Worm (Caenorhabditis elegans): ENCODE data around the gene srsx-40.

Gene srsx-40

ce11 chrV:7744068-7744467 lies 40.6 kb upstream of the srsx-40 start:
- TF ChIP-seq nfya-1 (tag; optimal IDR thresholded peaks at IDR 0.05), result no peak
- TF ChIP-seq ref-2 (tag; optimal IDR thresholded peaks at IDR 0.05), result no peak
- TF ChIP-seq rnt-1 (tag; optimal IDR thresholded peaks at IDR 0.05), result no peak
- no peak for TF ChIP-seq hlh-8 (tag; optimal IDR thresholded peaks at IDR 0.05)
- TF ChIP-seq unc-55 (GFP tag; optimal IDR thresholded peaks at IDR 0.05), result no peak
- no peak for TF ChIP-seq elt-2 (tag; optimal IDR thresholded peaks at IDR 0.05)
- TF ChIP-seq mec-3 (tag; optimal IDR thresholded peaks at IDR 0.05; ENCODE audit: borderline replicate concordance), result no peak
- TF ChIP-seq sox-4 (tag; optimal IDR thresholded peaks at IDR 0.05), result no peak
- TF ChIP-seq pros-1 (tag; optimal IDR thresholded peaks at IDR 0.05), result no peak

- no peak for TF ChIP-seq hlh-13 (GFP tag; optimal IDR thresholded peaks at IDR 0.05)
These were observed 39.1 kb upstream of the srsx-40 start, which contains the start of gene fbxl-5 for ce11 chrV:7742485-7742959. TSS of gene fbxl-5 (plus strand) at chrV:7742909.

ce11 chrV:7741918-7742317 lies 38.5 kb upstream of the srsx-40 start:
- TF ChIP-seq pat-9 (tag; optimal IDR thresholded peaks at IDR 0.05), result no peak

ce11 chrV:7739949-7740348 lies 36.5 kb upstream of the srsx-40 start:
- TF ChIP-seq rnt-1 (tag; optimal IDR thresholded peaks at IDR 0.05), result no peak
- TF ChIP-seq tbx-7 (tag; optimal IDR thresholded peaks at IDR 0.05), result no peak
- no peak for TF ChIP-seq pqm-1 (tag; optimal IDR thresholded peaks at IDR 0.05)
- no peak for TF ChIP-seq unc-42 (tag; optimal IDR thresholded peaks at IDR 0.05)
- TF ChIP-seq ttx-3 (tag; optimal IDR thresholded peaks at IDR 0.05), result no peak
- TF ChIP-seq ztf-16 (tag; optimal IDR thresholded peaks at IDR 0.05), result no peak
- no peak for TF ChIP-seq ceh-18 (tag; optimal IDR thresholded peaks at IDR 0.05)
- TF ChIP-seq K09A11.1 (tag; optimal IDR thresholded peaks at IDR 0.05; ENCODE audit: insufficient read depth), result no peak
- no peak for TF ChIP-seq ceh-14 (tag; optimal IDR thresholded peaks at IDR 0.05)

ce11 chrV:7737710-7738109 lies 34.3 kb upstream of the srsx-40 start, which contains the start of gene srr-9:
TSS of gene srr-9 (plus strand) at chrV:7738010.
- no peak for TF ChIP-seq zip-5 (tag; optimal IDR thresholded peaks at IDR 0.05)
- no peak for TF ChIP-seq lin-11 (tag; optimal IDR thresholded peaks at IDR 0.05)
- TF ChIP-seq fkh-10 (GFP tag; optimal IDR thresholded peaks at IDR 0.05), result no peak
- TF ChIP-seq F13H6.1 (tag; optimal IDR thresholded peaks at IDR 0.05), result no peak
- TF ChIP-seq ttx-3 (tag; optimal IDR thresholded peaks at IDR 0.05), result no peak
- no peak for TF ChIP-seq sox-2 (GFP tag; IDR thresholded peaks at IDR 0.05)
- no peak for TF ChIP-seq pag-3 (tag; optimal IDR thresholded peaks at IDR 0.05; ENCODE audit: borderline replicate concordance)
- no peak for TF ChIP-seq mec-3 (tag; optimal IDR thresholded peaks at IDR 0.05; ENCODE audit: borderline replicate concordance)
- no peak for TF ChIP-seq dmd-4 (tag; optimal IDR thresholded peaks at IDR 0.05; ENCODE audit: borderline replicate concordance)
- TF ChIP-seq hlh-8 (tag; optimal IDR thresholded peaks at IDR 0.05), result no peak
- TF ChIP-seq unc-55 (GFP tag; optimal IDR thresholded peaks at IDR 0.05), result no peak
- TF ChIP-seq C38D4.7 (GFP tag; optimal IDR thresholded peaks at IDR 0.05), result no peak
- no peak for TF ChIP-seq lim-6 (tag; optimal IDR thresholded peaks at IDR 0.05)
- no peak for TF ChIP-seq eyg-1 (tag; optimal IDR thresholded peaks at IDR 0.05)
- no peak for TF ChIP-seq fkh-6 (tag; optimal IDR thresholded peaks at IDR 0.05)
- no peak for TF ChIP-seq ceh-31 (tag; optimal IDR thresholded peaks at IDR 0.05)
- TF ChIP-seq sox-4 (tag; optimal IDR thresholded peaks at IDR 0.05), result no peak
- TF ChIP-seq elt-4 (tag; optimal IDR thresholded peaks at IDR 0.05), result no peak

ce11 chrV:7735319-7735718 lies 31.9 kb upstream of the srsx-40 start, which contains the start of gene srr-10:
TSS of gene srr-10 (plus strand) at chrV:7735619.
- TF ChIP-seq nhr-11 (tag; optimal IDR thresholded peaks at IDR 0.05), result no peak
- TF ChIP-seq T23F11.4 (GFP tag; optimal IDR thresholded peaks at IDR 0.05), result no peak
- no peak for TF ChIP-seq ztf-16 (tag; optimal IDR thresholded peaks at IDR 0.05)
- TF ChIP-seq ceh-31 (tag; optimal IDR thresholded peaks at IDR 0.05), result no peak
- TF ChIP-seq lin-11 (tag; optimal IDR thresholded peaks at IDR 0.05), result no peak
- no peak for TF ChIP-seq elt-4 (tag; optimal IDR thresholded peaks at IDR 0.05)
- TF ChIP-seq hlh-13 (GFP tag; optimal IDR thresholded peaks at IDR 0.05), result no peak
- TF ChIP-seq hlh-6 (tag; optimal IDR thresholded peaks at IDR 0.05), result no peak
- no peak for TF ChIP-seq hlh-15 (tag; optimal IDR thresholded peaks at IDR 0.05)
- TF ChIP-seq C38D4.7 (GFP tag; optimal IDR thresholded peaks at IDR 0.05), result no peak
- TF ChIP-seq K09A11.1 (tag; optimal IDR thresholded peaks at IDR 0.05; ENCODE audit: insufficient read depth), result no peak
- no peak for TF ChIP-seq lim-6 (tag; optimal IDR thresholded peaks at IDR 0.05)
